Worm (Caenorhabditis elegans): ENCODE results near the gene Y17G7B.3.

Gene Y17G7B.3

ce11 chrII:11979449-11980095 lies 9.3 kb upstream of the Y17G7B.3 start, which contains the start of the genes ash-2 and Y17G7B.20:
Gene ash-2, plus strand, starts transcription at chrII:11979838.
Gene Y17G7B.20, minus strand, starts transcription at chrII:11979844.
- TF ChIP-seq dmd-6 (GFP tag; IDR thresholded peaks at IDR 0.05) (peak; percentile 7; the same call in 1 of the 2 replicates), ceh-20 (GFP tag; IDR thresholded peaks at IDR 0.05) (no peak), pqm-1 (tag; optimal IDR thresholded peaks at IDR 0.05) (no peak), mxl-2 (GFP tag; conservative IDR thresholded peaks at IDR 0.05) (no peak), hmg-1.1 (GFP tag; IDR thresholded peaks at IDR 0.05) (no peak; the same call in 1 of the 2 replicates), dpl-1 (GFP tag; optimal IDR thresholded peaks at IDR 0.05) (no peak), mes-2 (tag; optimal IDR thresholded peaks at IDR 0.05; ENCODE audit: poor library complexity, severe bottlenecking) (peak; percentile 59), skn-1 (tag; optimal IDR thresholded peaks at IDR 0.05) (no peak), lin-15B (tag; optimal IDR thresholded peaks at IDR 0.05) (no peak), dve-1 (tag; optimal IDR thresholded peaks at IDR 0.05; ENCODE audit: insufficient read depth) (no peak), daf-12 (tag; optimal IDR thresholded peaks at IDR 0.05) (no peak), ZK546.5 (tag; optimal IDR thresholded peaks at IDR 0.05) (no peak), aha-1 (tag) (peak; percentile 96), fkh-10 (GFP tag; optimal IDR thresholded peaks at IDR 0.05) (no peak), hlh-30 (tag; optimal IDR thresholded peaks at IDR 0.05; ENCODE audit: insufficient read depth) (no peak), snpc-1.2 (GFP tag; IDR thresholded peaks at IDR 0.05) (0 out of 2 replicates have a peak, but pooled peaks have one; percentile 16), daf-19 (GFP tag; conservative IDR thresholded peaks at IDR 0.05) (no peak), arid-1 (GFP tag; conservative IDR thresholded peaks at IDR 0.05) (0 out of 2 replicates have a peak, but pooled peaks have one; percentile 14), jun-1 (tag; optimal IDR thresholded peaks at IDR 0.05) (peak; percentile 5), mdt-29 (GFP tag; IDR thresholded peaks at IDR 0.05) (no peak), vab-7 (GFP tag; IDR thresholded peaks at IDR 0.05) (no peak), nhr-111 (GFP tag; optimal IDR thresholded peaks at IDR 0.05) (no peak), Y48G9A.11 (GFP tag; IDR thresholded peaks at IDR 0.05) (no peak), R02D3.7 (tag; optimal IDR thresholded peaks at IDR 0.05) (no peak), F26F4.8 (GFP tag; conservative IDR thresholded peaks at IDR 0.05) (no peak), ces-1 (GFP tag; optimal IDR thresholded peaks at IDR 0.05) (no peak), nhr-76 (tag; optimal IDR thresholded peaks at IDR 0.05) (no peak), mxl-3 (GFP tag; optimal IDR thresholded peaks at IDR 0.05) (no peak), lsy-2 (tag; optimal IDR thresholded peaks at IDR 0.05) (no peak), D1046.2 (GFP tag; IDR thresholded peaks at IDR 0.05) (no peak), mdl-1 (tag; optimal IDR thresholded peaks at IDR 0.05) (no peak), zag-1 (tag; optimal IDR thresholded peaks at IDR 0.05) (no peak), nhr-10 (tag; optimal IDR thresholded peaks at IDR 0.05) (no peak), tag-97 (GFP tag; IDR thresholded peaks at IDR 0.05) (no peak), madf-9 (GFP tag; conservative IDR thresholded peaks at IDR 0.05) (no peak), nhr-102 (tag; optimal IDR thresholded peaks at IDR 0.05) (no peak)

ce11 chrII:11980110-11980509 lies 8.7 kb upstream of the Y17G7B.3 start:
- TF ChIP-seq zfp-3 (GFP tag; conservative IDR thresholded peaks at IDR 0.05) (peak; percentile 89), dmd-6 (GFP tag; IDR thresholded peaks at IDR 0.05) (no peak; the same call in 1 of the 2 replicates), fkh-10 (GFP tag; optimal IDR thresholded peaks at IDR 0.05) (peak; percentile 92), ces-1 (GFP tag; optimal IDR thresholded peaks at IDR 0.05) (peak; percentile 83), jun-1 (tag; optimal IDR thresholded peaks at IDR 0.05) (no peak), ztf-7 (tag; optimal IDR thresholded peaks at IDR 0.05) (peak; percentile 0), zip-11 (GFP tag; IDR thresholded peaks at IDR 0.05) (no peak), nhr-25 (tag; optimal IDR thresholded peaks at IDR 0.05; ENCODE audit: borderline replicate concordance, insufficient read depth) (peak; percentile 30), snpc-4 (tag; optimal IDR thresholded peaks at IDR 0.05) (peak; percentile 27), dmd-9 (GFP tag; IDR thresholded peaks at IDR 0.05) (peak; percentile 84), T20F7.1 (GFP tag; optimal IDR thresholded peaks at IDR 0.05) (peak; percentile 89), unc-130 (GFP tag; optimal IDR thresholded peaks at IDR 0.05) (peak; percentile 86), nhr-10 (tag; optimal IDR thresholded peaks at IDR 0.05) (no peak), madf-5 (GFP tag; IDR thresholded peaks at IDR 0.05) (peak in 1 of 2 experiments; percentile 64; a peak in 1 of 4 replicates), nhr-6 (tag; optimal IDR thresholded peaks at IDR 0.05) (peak; percentile 33), nhr-42 (GFP tag; IDR thresholded peaks at IDR 0.05) (peak; percentile 92), lin-1 (GFP tag; IDR thresholded peaks at IDR 0.05) (peak; percentile 69; the same call in 1 of the 2 replicates), ZK337.2 (GFP tag; IDR thresholded peaks at IDR 0.05) (peak; percentile 83; the same call in 1 of the 2 replicates), hif-1 (tag; optimal IDR thresholded peaks at IDR 0.05) (peak in 1 of 2 experiments; percentile 88)

All from whole organism, L4 larva.